Fruit fly (Drosophila melanogaster) S2 (cell line): ENCODE data around the gene Xpac.

ENCODE experiments used
- CG8478 ChIP-seq: fragments of >200 bp; optimal IDR thresholded peaks from 2 replicates; lab custom pipeline; 2018
- CTCF ChIP-seq, 2 experiments: fragments of >200 bp; optimal IDR thresholded peaks; 2 replicates each; lab custom pipeline; 2018

Xpac gene

dm6 chrX:4104132-4104531 lies at the start of gene Xpac, which contains the start of gene brn:
Xpac (minus strand) TSS chrX:4104197.
brn (plus strand) TSS chrX:4104342.
- no peak for TF ChIP-seq CTCF (optimal IDR thresholded peaks at IDR 0.05; lab: Kevin White, UChicago)
- no peak for TF ChIP-seq CG8478 (lab: Kevin White, UChicago)

dm6 chrX:4150989-4151388 lies 47.0 kb upstream of the Xpac start:
- no peak for TF ChIP-seq CG8478 (lab: Kevin White, UChicago)
- no peak for TF ChIP-seq CTCF (optimal IDR thresholded peaks at IDR 0.05; lab: Kevin White, UChicago)

dm6 chrX:4139043-4139442 lies 35.0 kb upstream of the Xpac start:
- TF ChIP-seq CG8478 (lab: Kevin White, UChicago), result no peak
- no peak for TF ChIP-seq CTCF (optimal IDR thresholded peaks at IDR 0.05; lab: Kevin White, UChicago)

- no peak for TF ChIP-seq CTCF (optimal IDR thresholded peaks at IDR 0.05; lab: Kevin White, UChicago)
- TF ChIP-seq CG8478 (lab: Kevin White, UChicago), result no peak
These were observed 27.1 kb upstream of the Xpac start, which contains the start of gene GlcAT-I for dm6 chrX:4131049-4131629. GlcAT-I (plus strand) TSS chrX:4131211.

dm6 chrX:4119582-4119981 lies 15.6 kb upstream of the Xpac start:
- TF ChIP-seq CTCF (optimal IDR thresholded peaks at IDR 0.05; lab: Kevin White, UChicago) (no peak), CG8478 (lab: Kevin White, UChicago) (no peak)

- TF ChIP-seq CG8478 (lab: Kevin White, UChicago) (no peak), CTCF (optimal IDR thresholded peaks at IDR 0.05; lab: Kevin White, UChicago) (peak in 1 of 2 experiments; percentile 29)
These were observed 13.1 kb upstream of the Xpac start, which contains the start of the genes tyf and Tip60 for dm6 chrX:4116834-4117736. tyf (plus strand) TSS chrX:4117020. Tip60 (minus strand) TSS chrX:4117487.

- TF ChIP-seq CG8478 (lab: Kevin White, UChicago) (no peak), CTCF (optimal IDR thresholded peaks at IDR 0.05; lab: Kevin White, UChicago) (no peak)
These were observed 9.8 kb upstream of the Xpac start, which contains the start of the genes dgt4 and Nsun2 for dm6 chrX:4113698-4114216. dgt4 (plus strand) TSS chrX:4113701. Nsun2 (minus strand) TSS chrX:4113734.

- TF ChIP-seq CG8478 (lab: Kevin White, UChicago), result no peak
- peak in 1 of 2 experiments; percentile 25 for TF ChIP-seq CTCF (optimal IDR thresholded peaks at IDR 0.05; lab: Kevin White, UChicago)
These were observed 4.7 kb upstream of the Xpac start for dm6 chrX:4108612-4109173.

dm6 chrX:4108114-4108439 lies 4.1 kb upstream of the Xpac start:
- TF ChIP-seq CG8478 (lab: Kevin White, UChicago), result no peak
- no peak for TF ChIP-seq CTCF (optimal IDR thresholded peaks at IDR 0.05; lab: Kevin White, UChicago)

- TF ChIP-seq CTCF (optimal IDR thresholded peaks at IDR 0.05; lab: Kevin White, UChicago) (no peak), CG8478 (lab: Kevin White, UChicago) (no peak)
These were observed 3.5 kb upstream of the Xpac start for dm6 chrX:4107261-4108113.

dm6 chrX:4106756-4107155 lies 2.8 kb upstream of the Xpac start:
- TF ChIP-seq CG8478 (lab: Kevin White, UChicago), result no peak
- TF ChIP-seq CTCF (optimal IDR thresholded peaks at IDR 0.05; lab: Kevin White, UChicago), result no peak

- no peak for TF ChIP-seq CTCF (optimal IDR thresholded peaks at IDR 0.05; lab: Kevin White, UChicago)
- no peak for TF ChIP-seq CG8478 (lab: Kevin White, UChicago)
These were observed 2.2 kb upstream of the Xpac start for dm6 chrX:4106240-4106639.

dm6 chrX:4105830-4106233 lies 1.8 kb upstream of the Xpac start, which contains the start of gene cib:
cib (plus strand) TSS chrX:4106113.
- TF ChIP-seq CTCF (optimal IDR thresholded peaks at IDR 0.05; lab: Kevin White, UChicago) (peak; percentile 75 to 79), CG8478 (lab: Kevin White, UChicago) (no peak)
